Worm (Caenorhabditis elegans): Measurements from ENCODE around the gene ZC395.11.

- TF ChIP-seq nhr-28 (tag; optimal IDR thresholded peaks at IDR 0.05) (peak; percentile 34), pha-4 (GFP tag; IDR thresholded peaks at IDR 0.05) (no peak), pha-4 (tag; optimal IDR thresholded peaks at IDR 0.05) (no peak), lin-39 (tag; optimal IDR thresholded peaks at IDR 0.05) (no peak), zip-11 (GFP tag; IDR thresholded peaks at IDR 0.05) (no peak)
Measured at ce11 chrIII:5291281-5291680, 5.2 kb upstream of the ZC395.11 start.

Data from whole organism, L4 larva.